Fruit fly (Drosophila melanogaster): ENCODE data around the gene Teh4.

- TF ChIP-seq gcm2 (GFP tag; optimal IDR thresholded peaks at IDR 0.05) (no peak), CG11085 (GFP tag; IDR thresholded peaks at IDR 0.05) (no peak), Gug (GFP tag; IDR thresholded peaks at IDR 0.05) (no peak), HmgZ (tag; optimal IDR thresholded peaks at IDR 0.05) (no peak)
Observed at dm6 chr3L:4220679-4221078, 42.6 kb upstream of the Teh4 start.

Measured in whole organism, embryonic.